Worm (Caenorhabditis elegans) whole organism, L3 larva: ENCODE measurements around the gene C12D5.9.

Source experiments
- ceh-16 ChIP-seq: sonication (generic microtip); optimal IDR thresholded peaks from 2 replicates; lab custom pipeline; 2017; ENCODE audit warnings: missing biosample characterization, missing genetic modification characterization
- ceh-9 ChIP-seq: sonication (generic microtip); optimal IDR thresholded peaks from 2 replicates; lab custom pipeline; 2018; ENCODE audit warnings: missing biosample characterization, missing genetic modification characterization
- elt-1 ChIP-seq: fragments of 150-350 bp; optimal IDR thresholded peaks from 2 replicates; lab custom pipeline; 2014; ENCODE audit warnings: missing biosample characterization, missing genetic modification characterization
- elt-3 ChIP-seq, 3 experiments: fragments of 150-350 bp in 1 of 3; sonication (generic microtip) in 2 of 3; optimal IDR thresholded peaks; 2 replicates in 2 of 3; 4 replicates in 1 of 3; lab custom pipeline; 2014 to 2017; ENCODE audit warnings: missing biosample characterization in 3 of 3, missing genetic modification characterization in 3 of 3
- lsy-12 ChIP-seq: sonication (generic microtip); optimal IDR thresholded peaks from 2 replicates; lab custom pipeline; 2016; ENCODE audit warnings: mild to moderate bottlenecking, missing genetic modification characterization, missing compliant biosample characterization
- nhr-76 ChIP-seq: fragments of 150-350 bp; sonication (generic microtip); optimal IDR thresholded peaks from 5 replicates; lab custom pipeline; 2014; ENCODE audit warnings: missing biosample characterization, missing genetic modification characterization
- pha-4 ChIP-seq: fragments of 150-350 bp; optimal IDR thresholded peaks from 2 replicates; lab custom pipeline; 2014; ENCODE audit warnings: missing biosample characterization, missing genetic modification reagents, missing genetic modification characterization
- skn-1 ChIP-seq: fragments of 150-350 bp; optimal IDR thresholded peaks from 2 replicates; lab custom pipeline; 2014; ENCODE audit warnings: missing biosample characterization, missing genetic modification characterization
- unc-39 ChIP-seq: sonication (generic microtip); optimal IDR thresholded peaks from 4 replicates; lab custom pipeline; 2017; ENCODE audit warnings: missing biosample characterization, missing genetic modification characterization

DNA sequence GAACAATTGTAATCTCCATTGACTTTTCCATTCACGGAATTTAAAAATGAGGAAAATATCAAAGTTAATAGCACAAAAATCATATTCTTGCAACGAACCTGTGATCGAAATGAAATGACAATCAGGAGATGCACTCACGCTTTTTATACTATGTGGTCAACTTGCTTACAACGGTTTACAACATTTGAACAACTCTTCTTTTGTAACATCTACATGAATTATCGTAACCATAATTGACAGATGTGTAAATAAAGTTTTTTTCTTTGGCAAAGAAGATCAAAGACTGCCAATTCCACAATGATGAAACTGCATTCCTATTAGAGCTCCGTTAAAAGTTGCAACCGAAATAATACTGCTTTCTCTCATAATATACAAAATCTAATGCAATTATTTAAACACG lies 50.0 kb downstream of the C12D5.9 start, which contains the start of gene F07C4.10:
- TF ChIP-seq elt-3 (tag; optimal IDR thresholded peaks at IDR 0.05; lab: Kevin White, UChicago) (no peak), ceh-16 (tag; lab: Kevin White, UChicago) (no peak), pha-4 (tag; lab: Kevin White, UChicago) (no peak), skn-1 (tag; lab: Kevin White, UChicago) (no peak), ceh-9 (tag; lab: Kevin White, UChicago) (no peak), nhr-76 (tag; lab: Kevin White, UChicago) (no peak), unc-39 (no peak), elt-1 (tag; lab: Kevin White, UChicago) (no peak), lsy-12 (tag; lab: Kevin White, UChicago) (no peak)
